1 fruit fly cellular context compared by ENCODE assay signal in the genomic region with DNA sequence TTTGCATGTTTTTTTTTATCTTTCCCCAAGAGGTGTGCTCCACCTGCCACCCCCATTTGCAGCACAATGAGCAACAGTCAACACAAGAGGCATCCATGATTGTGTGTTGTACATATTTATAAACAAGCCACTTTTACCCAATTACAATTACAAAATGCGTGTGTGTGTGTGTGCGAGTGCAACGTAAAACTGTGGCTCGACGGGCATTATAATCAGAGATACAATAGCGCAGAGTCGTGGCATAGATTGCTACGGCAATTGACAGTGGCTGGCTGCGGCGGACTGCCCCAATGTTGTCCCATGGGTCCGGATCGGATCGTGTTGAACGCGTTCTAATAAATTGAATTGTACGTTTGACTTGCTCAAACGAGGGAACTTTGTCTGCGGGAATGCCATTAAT.
TF ChIP-seq lines count a peak whose summit lies in the region.

No protein-coding gene starts in this region.

TF ChIP-seq in whole organism, embryonic, 481 proteins besides CTCF, POLR2A, EP300 and RAD21 (continued from another document):
- no peak for TF ChIP-seq CG5180 (GFP tag; optimal IDR thresholded peaks at IDR 0.05; lab: Kevin White, UChicago)
- no peak for TF ChIP-seq jing (GFP tag; optimal IDR thresholded peaks at IDR 0.05; lab: Kevin White, UChicago)
- TF ChIP-seq sim (GFP tag; IDR thresholded peaks at IDR 0.05; lab: Robert Waterston, UW), result no peak
- no peak for TF ChIP-seq GATAe (GFP tag; conservative IDR thresholded peaks at IDR 0.05; lab: Robert Waterston, UW)
- no peak for TF ChIP-seq bsh (GFP tag; optimal IDR thresholded peaks at IDR 0.05; lab: Kevin White, UChicago)
- no peak for TF ChIP-seq jumu (GFP tag; optimal IDR thresholded peaks at IDR 0.05; lab: Kevin White, UChicago)
- TF ChIP-seq CG32532 (GFP tag; IDR thresholded peaks at IDR 0.05; lab: Robert Waterston, UW), result no peak
- TF ChIP-seq prd (optimal IDR thresholded peaks at IDR 0.05; lab: Kevin White, UChicago), result no peak
- no peak for TF ChIP-seq prd (GFP tag; IDR thresholded peaks at IDR 0.05; lab: Robert Waterston, UW)
- TF ChIP-seq CG11723 (GFP tag; optimal IDR thresholded peaks at IDR 0.05; lab: Kevin White, UChicago), result no peak
- no peak for TF ChIP-seq oc (tag; optimal IDR thresholded peaks at IDR 0.05; lab: Kevin White, UChicago)
- no peak for TF ChIP-seq twi (tag; optimal IDR thresholded peaks at IDR 0.05; lab: Kevin White, UChicago)
- TF ChIP-seq Med (GFP tag; lab: Kevin White, UChicago), result peak; percentile 37
- no peak for TF ChIP-seq cwo (GFP tag; optimal IDR thresholded peaks at IDR 0.05; lab: Kevin White, UChicago)
- no peak for TF ChIP-seq Mes4 (GFP tag; optimal IDR thresholded peaks at IDR 0.05; lab: Kevin White, UChicago)
- TF ChIP-seq z (GFP tag; IDR thresholded peaks at IDR 0.05; lab: Robert Waterston, UW), result no peak
- no peak for TF ChIP-seq tll (GFP tag; optimal IDR thresholded peaks at IDR 0.05; lab: Kevin White, UChicago)
- TF ChIP-seq usp (GFP tag; optimal IDR thresholded peaks at IDR 0.05; lab: Kevin White, UChicago), result no peak
- no peak for TF ChIP-seq unc-4 (GFP tag; IDR thresholded peaks at IDR 0.05; lab: Robert Waterston, UW; ENCODE audit: partially characterized antibody)
- TF ChIP-seq dmrt99B (tag; optimal IDR thresholded peaks at IDR 0.05; lab: Kevin White, UChicago), result no peak
- no peak for TF ChIP-seq CG17186 (GFP tag; optimal IDR thresholded peaks at IDR 0.05; lab: Kevin White, UChicago)
- no peak for TF ChIP-seq D (optimal IDR thresholded peaks at IDR 0.05; lab: Kevin White, UChicago)
- TF ChIP-seq D (GFP tag; optimal IDR thresholded peaks at IDR 0.05; lab: Kevin White, UChicago), result no peak
- TF ChIP-seq CG9215 (GFP tag; IDR thresholded peaks at IDR 0.05; lab: Robert Waterston, UW), result no peak
- no peak for TF ChIP-seq CG3838 (GFP tag; optimal IDR thresholded peaks at IDR 0.05; lab: Kevin White, UChicago)
- TF ChIP-seq CG11398 (GFP tag; optimal IDR thresholded peaks at IDR 0.05; lab: Kevin White, UChicago), result no peak
- no peak for TF ChIP-seq D19A (tag; optimal IDR thresholded peaks at IDR 0.05; lab: Kevin White, UChicago)
- no peak for TF ChIP-seq CG10431 (GFP tag; optimal IDR thresholded peaks at IDR 0.05; lab: Kevin White, UChicago)
- TF ChIP-seq chinmo (GFP tag; IDR thresholded peaks at IDR 0.05; lab: Robert Waterston, UW; ENCODE audit: partially characterized antibody), result 0 out of 4 replicates have a peak, but pooled peaks have one; percentile 5
- no peak for TF ChIP-seq gsb (GFP tag; IDR thresholded peaks at IDR 0.05; lab: Robert Waterston, UW)
- no peak for TF ChIP-seq sqz (GFP tag; optimal IDR thresholded peaks at IDR 0.05; lab: Kevin White, UChicago)
- TF ChIP-seq CG17361 (GFP tag; IDR thresholded peaks at IDR 0.05; lab: Robert Waterston, UW), result no peak
- TF ChIP-seq CG8290 (GFP tag; optimal IDR thresholded peaks at IDR 0.05; lab: Kevin White, UChicago), result no peak
- TF ChIP-seq CG8290 (tag; optimal IDR thresholded peaks at IDR 0.05; lab: Kevin White, UChicago), result peak in 1 of 2 experiments; percentile 20
- TF ChIP-seq CG1602 (GFP tag; optimal IDR thresholded peaks at IDR 0.05; lab: Kevin White, UChicago), result no peak
- 0 out of 3 replicates have a peak, but pooled peaks have one; percentile 6 for TF ChIP-seq sr (GFP tag; IDR thresholded peaks at IDR 0.05; lab: Robert Waterston, UW)
- TF ChIP-seq sens (GFP tag; lab: Kevin White, UChicago), result peak; percentile 26
- TF ChIP-seq H15 (GFP tag; IDR thresholded peaks at IDR 0.05; lab: Robert Waterston, UW), result no peak
- no peak for TF ChIP-seq Gsc (GFP tag; IDR thresholded peaks at IDR 0.05; lab: Robert Waterston, UW)
- TF ChIP-seq Scr (GFP tag; IDR thresholded peaks at IDR 0.05; lab: Robert Waterston, UW; ENCODE audit: partially characterized antibody), result no peak
- TF ChIP-seq CG30403 (GFP tag; optimal IDR thresholded peaks at IDR 0.05; lab: Kevin White, UChicago), result no peak
- no peak for TF ChIP-seq zen2 (GFP tag; IDR thresholded peaks at IDR 0.05; lab: Robert Waterston, UW; ENCODE audit: partially characterized antibody)
- peak; percentile 15 for TF ChIP-seq Jarid2 (GFP tag; optimal IDR thresholded peaks at IDR 0.05; lab: Kevin White, UChicago)
- no peak for TF ChIP-seq CG3065 (GFP tag; optimal IDR thresholded peaks at IDR 0.05; lab: Kevin White, UChicago)
- TF ChIP-seq gem (tag; optimal IDR thresholded peaks at IDR 0.05; lab: Kevin White, UChicago), result no peak
- TF ChIP-seq sob (GFP tag; IDR thresholded peaks at IDR 0.05; lab: Robert Waterston, UW), result no peak
- TF ChIP-seq Mrtf (GFP tag; IDR thresholded peaks at IDR 0.05; lab: Robert Waterston, UW), result no peak
- TF ChIP-seq CG18619 (GFP tag; optimal IDR thresholded peaks at IDR 0.05; lab: Kevin White, UChicago), result no peak
- no peak for TF ChIP-seq CrebB (tag; optimal IDR thresholded peaks at IDR 0.05; lab: Kevin White, UChicago)
- no peak for TF ChIP-seq CG15696 (tag; optimal IDR thresholded peaks at IDR 0.05; lab: Kevin White, UChicago)
- TF ChIP-seq CG11504 (tag; optimal IDR thresholded peaks at IDR 0.05; lab: Kevin White, UChicago), result no peak
- peak; percentile 11 for TF ChIP-seq CG8281 (tag; optimal IDR thresholded peaks at IDR 0.05; lab: Kevin White, UChicago)
- TF ChIP-seq exex (tag; optimal IDR thresholded peaks at IDR 0.05; lab: Kevin White, UChicago), result no peak
- TF ChIP-seq CG7372 (GFP tag; IDR thresholded peaks at IDR 0.05; lab: Robert Waterston, UW), result no peak
- TF ChIP-seq Deaf1 (tag; optimal IDR thresholded peaks at IDR 0.05; lab: Kevin White, UChicago), result no peak
- TF ChIP-seq Aef1 (GFP tag; IDR thresholded peaks at IDR 0.05; lab: Robert Waterston, UW), result no peak
- TF ChIP-seq CG8478 (optimal IDR thresholded peaks at IDR 0.05; lab: Kevin White, UChicago), result no peak
- TF ChIP-seq CG14710 (tag; optimal IDR thresholded peaks at IDR 0.05; lab: Kevin White, UChicago), result no peak
- TF ChIP-seq CG2199 (GFP tag; IDR thresholded peaks at IDR 0.05; lab: Robert Waterston, UW), result peak; percentile 81; the same call in 1 of the 3 replicates
- no peak for TF ChIP-seq shn (GFP tag; optimal IDR thresholded peaks at IDR 0.05; lab: Kevin White, UChicago)
- TF ChIP-seq Nf-YA (GFP tag; IDR thresholded peaks at IDR 0.05; lab: Robert Waterston, UW), result no peak
- TF ChIP-seq CG3726 (GFP tag; IDR thresholded peaks at IDR 0.05; lab: Robert Waterston, UW), result no peak
- TF ChIP-seq ci (GFP tag; IDR thresholded peaks at IDR 0.05; lab: Robert Waterston, UW), result peak; percentile 55; the same call in 1 of the 3 replicates
- no peak for TF ChIP-seq CG17829 (tag; optimal IDR thresholded peaks at IDR 0.05; lab: Kevin White, UChicago)
- no peak for TF ChIP-seq nau (GFP tag; optimal IDR thresholded peaks at IDR 0.05; lab: Kevin White, UChicago)
- no peak for TF ChIP-seq amos (GFP tag; IDR thresholded peaks at IDR 0.05; lab: Robert Waterston, UW; ENCODE audit: partially characterized antibody)
- TF ChIP-seq ham (GFP tag; IDR thresholded peaks at IDR 0.05; lab: Robert Waterston, UW), result no peak
- TF ChIP-seq scrt (GFP tag; optimal IDR thresholded peaks at IDR 0.05; lab: Kevin White, UChicago), result no peak
- no peak for TF ChIP-seq zfh2 (GFP tag; optimal IDR thresholded peaks at IDR 0.05; lab: Kevin White, UChicago)
- TF ChIP-seq wdn (GFP tag; IDR thresholded peaks at IDR 0.05; lab: Robert Waterston, UW), result no peak
- TF ChIP-seq CG12236 (GFP tag; optimal IDR thresholded peaks at IDR 0.05; lab: Kevin White, UChicago), result no peak
- peak; percentile 21 for TF ChIP-seq CG10543 (GFP tag; optimal IDR thresholded peaks at IDR 0.05; lab: Kevin White, UChicago)
- TF ChIP-seq vnd (GFP tag; IDR thresholded peaks at IDR 0.05; lab: Robert Waterston, UW; ENCODE audit: partially characterized antibody), result no peak
- no peak for TF ChIP-seq CG5953 (GFP tag; IDR thresholded peaks at IDR 0.05; lab: Robert Waterston, UW)
